Fruit fly (Drosophila melanogaster) whole organism, embryonic: ENCODE data around the gene Gyc89Da.
A peak's percentile ranks its signal among the peaks of the same experiment; 100 is the strongest.

Source experiments
- Adf1 ChIP-seq: fragments of 200-800 bp; sonication (Bioruptor generic); IDR thresholded peaks from 2 replicates; pipeline ENCODE4 v1.3.6; 2022; ENCODE audit warnings: missing biosample characterization, missing genetic modification characterization
- B-H1 ChIP-seq: fragments of 200-800 bp; sonication (Bioruptor generic); IDR thresholded peaks from 3 replicates; pipeline ENCODE4 v1.3.6; 2022; ENCODE audit warnings: missing biosample characterization, missing genetic modification characterization
- Bdp1 ChIP-seq: fragments of 200-800 bp; sonication (Bioruptor generic); optimal IDR thresholded peaks from 3 replicates; lab custom pipeline; 2016; ENCODE audit warnings: missing biosample characterization, missing genetic modification characterization
- C15 ChIP-seq: fragments of 200-800 bp; sonication (Bioruptor generic); IDR thresholded peaks from 3 replicates; pipeline ENCODE4 v1.3.6; 2022; ENCODE audit warnings: missing biosample characterization, missing genetic modification characterization
- CG12071 ChIP-seq: fragments of 200-800 bp; sonication (Bioruptor generic); optimal IDR thresholded peaks from 3 replicates; lab custom pipeline; 2018; ENCODE audit warnings: missing biosample characterization, mild to moderate bottlenecking, missing genetic modification characterization
- CG12236 ChIP-seq: fragments of 200-800 bp; sonication (Bioruptor generic); optimal IDR thresholded peaks from 2 replicates; lab custom pipeline; 2016; ENCODE audit warnings: missing biosample characterization, missing genetic modification characterization
- CG14667 ChIP-seq: fragments of 200-800 bp; sonication (Bioruptor generic); IDR thresholded peaks from 2 replicates; pipeline ENCODE4 v1.3.6; 2022; ENCODE audit warnings: missing biosample characterization, missing genetic modification characterization
- CG15479 ChIP-seq: fragments of 200-800 bp; sonication (Bioruptor generic); optimal IDR thresholded peaks from 3 replicates; lab custom pipeline; 2019; ENCODE audit warnings: missing biosample characterization, mild to moderate bottlenecking, missing genetic modification characterization, moderate library complexity
- CG17186 ChIP-seq: fragments of 200-800 bp; sonication (Bioruptor generic); optimal IDR thresholded peaks from 3 replicates; lab custom pipeline; 2017; ENCODE audit warnings: missing biosample characterization, missing genetic modification reagents, missing genetic modification characterization
- CG17385 ChIP-seq: fragments of 200-800 bp; sonication (Bioruptor generic); optimal IDR thresholded peaks from 3 replicates; lab custom pipeline; 2018; ENCODE audit warnings: missing biosample characterization, mild to moderate bottlenecking, missing genetic modification characterization
- CG17568 ChIP-seq: fragments of 200-800 bp; sonication (Bioruptor generic); optimal IDR thresholded peaks from 2 replicates; lab custom pipeline; 2018; ENCODE audit warnings: missing biosample characterization, mild to moderate bottlenecking, missing genetic modification characterization, moderate library complexity
- CG18764 ChIP-seq: fragments of 200-800 bp; sonication (Bioruptor generic); optimal IDR thresholded peaks from 3 replicates; lab custom pipeline; 2016; ENCODE audit warnings: missing biosample characterization, missing genetic modification characterization
- CG30403 ChIP-seq: fragments of 200-800 bp; sonication (Bioruptor generic); optimal IDR thresholded peaks from 3 replicates; lab custom pipeline; 2016; ENCODE audit warnings: missing biosample characterization, missing genetic modification characterization
- CG34224 ChIP-seq: fragments of 200-800 bp; sonication (Bioruptor generic); IDR thresholded peaks from 3 replicates; pipeline ENCODE4 v1.3.6; 2022; ENCODE audit warnings: missing biosample characterization, missing genetic modification characterization; ENCODE audit not compliant: partially characterized antibody
- CG6689 ChIP-seq: fragments of 200-800 bp; sonication (Bioruptor generic); IDR thresholded peaks from 2 replicates; pipeline ENCODE4 v1.3.6; 2022; ENCODE audit warnings: missing biosample characterization, missing genetic modification characterization
- CG6791 ChIP-seq: fragments of 200-800 bp; sonication (Bioruptor generic); IDR thresholded peaks from 3 replicates; pipeline ENCODE4 v1.3.6; 2022; ENCODE audit warnings: missing biosample characterization, missing genetic modification characterization; ENCODE audit not compliant: partially characterized antibody
- CG7271 ChIP-seq: fragments of 200-800 bp; sonication (Bioruptor generic); optimal IDR thresholded peaks from 2 replicates; lab custom pipeline; 2018; ENCODE audit warnings: missing biosample characterization, mild to moderate bottlenecking, missing genetic modification characterization, moderate library complexity
- CG7963 ChIP-seq: fragments of 200-800 bp; sonication (Bioruptor generic); IDR thresholded peaks from 3 replicates; pipeline ENCODE4 v1.3.6; 2022; ENCODE audit warnings: missing biosample characterization, missing genetic modification characterization; ENCODE audit not compliant: partially characterized antibody
- CG8944 ChIP-seq: fragments of 200-800 bp; sonication (Bioruptor generic); optimal IDR thresholded peaks from 3 replicates; lab custom pipeline; 2016; ENCODE audit warnings: missing biosample characterization, missing genetic modification characterization
- CkIIα-i1 ChIP-seq: fragments of 200-800 bp; sonication (Bioruptor generic); IDR thresholded peaks from 2 replicates; pipeline ENCODE4 v1.3.6; 2022; ENCODE audit warnings: missing biosample characterization, missing genetic modification characterization
- D ChIP-seq, 2 experiments: fragments of 200-800 bp in 1 of 2; fragments of >200 bp in 1 of 2; sonication (Bioruptor generic) in 1 of 2; optimal IDR thresholded peaks; 2 replicates in 1 of 2; 3 replicates in 1 of 2; lab custom pipeline; 2017; ENCODE audit warnings: mild to moderate bottlenecking in 1 of 2, missing biosample characterization in 1 of 2, missing genetic modification characterization in 1 of 2, missing genetic modification reagents in 1 of 2
- Deaf1 ChIP-seq: fragments of 200-800 bp; optimal IDR thresholded peaks from 3 replicates; lab custom pipeline; 2019; ENCODE audit warnings: missing biosample characterization, mild to moderate bottlenecking, missing genetic modification characterization, moderate library complexity
- Dip3 ChIP-seq: fragments of 200-800 bp; sonication (Bioruptor generic); optimal IDR thresholded peaks from 3 replicates; lab custom pipeline; 2016; ENCODE audit warnings: missing biosample characterization, missing genetic modification characterization
- Drgx ChIP-seq: fragments of 200-800 bp; sonication (Bioruptor generic); IDR thresholded peaks from 2 replicates; pipeline ENCODE4 v1.3.6; 2022; ENCODE audit warnings: missing biosample characterization, missing genetic modification characterization
- E2f2 ChIP-seq: fragments of 200-800 bp; sonication (Bioruptor generic); IDR thresholded peaks from 2 replicates; pipeline ENCODE4 v1.3.6; 2022; ENCODE audit warnings: missing biosample characterization, missing genetic modification characterization
- Fer3 ChIP-seq: fragments of 200-800 bp; sonication (Bioruptor generic); optimal IDR thresholded peaks from 2 replicates; lab custom pipeline; 2018; ENCODE audit warnings: missing biosample characterization, mild to moderate bottlenecking, missing genetic modification characterization, moderate library complexity
- Hsf ChIP-seq: fragments of 200-800 bp; sonication (Bioruptor generic); optimal IDR thresholded peaks from 3 replicates; lab custom pipeline; 2016; ENCODE audit warnings: missing biosample characterization, missing genetic modification characterization
- MESR4 ChIP-seq: fragments of 200-800 bp; sonication (Bioruptor generic); optimal IDR thresholded peaks from 2 replicates; lab custom pipeline; 2018; ENCODE audit warnings: missing biosample characterization, mild to moderate bottlenecking, missing genetic modification characterization, moderate library complexity
- Max ChIP-seq: fragments of 200-800 bp; sonication (Bioruptor generic); optimal IDR thresholded peaks from 2 replicates; lab custom pipeline; 2016; ENCODE audit warnings: missing biosample characterization, mild to moderate bottlenecking, missing genetic modification characterization
- NfI ChIP-seq: fragments of 200-800 bp; sonication (Bioruptor generic); optimal IDR thresholded peaks from 3 replicates; lab custom pipeline; 2018; ENCODE audit warnings: missing biosample characterization, mild to moderate bottlenecking, missing genetic modification characterization, moderate library complexity
- PHDP ChIP-seq: fragments of 200-800 bp; sonication (Bioruptor generic); optimal IDR thresholded peaks from 3 replicates; lab custom pipeline; 2018; ENCODE audit warnings: missing biosample characterization, mild to moderate bottlenecking, missing genetic modification characterization, moderate library complexity
- Pdp1 ChIP-seq, 2 experiments: fragments of 200-800 bp; sonication (Bioruptor generic); optimal IDR thresholded peaks; 3 replicates each; lab custom pipeline; 2016; ENCODE audit warnings: missing biosample characterization in 2 of 2, missing genetic modification characterization in 2 of 2, mild to moderate bottlenecking in 1 of 2, moderate library complexity in 1 of 2
- Xbp1 ChIP-seq: fragments of 200-800 bp; sonication (Bioruptor generic); optimal IDR thresholded peaks from 3 replicates; lab custom pipeline; 2016; ENCODE audit warnings: missing biosample characterization, mild to moderate bottlenecking, missing genetic modification characterization
- bbx ChIP-seq: fragments of 200-800 bp; sonication (Bioruptor generic); IDR thresholded peaks from 2 replicates; pipeline ENCODE4 v1.3.6; 2022; ENCODE audit warnings: missing biosample characterization, missing genetic modification characterization; ENCODE audit not compliant: partially characterized antibody
- croc ChIP-seq: fragments of 200-800 bp; sonication (Bioruptor generic); conservative IDR thresholded peaks from 3 replicates; pipeline ENCODE4 v1.3.6; 2022; ENCODE audit warnings: missing biosample characterization, missing genetic modification characterization
- da ChIP-seq: fragments of 200-800 bp; sonication (Bioruptor generic); optimal IDR thresholded peaks from 2 replicates; lab custom pipeline; 2016; ENCODE audit warnings: missing biosample characterization, missing genetic modification characterization
- emc ChIP-seq: fragments of 200-800 bp; sonication (Bioruptor generic); optimal IDR thresholded peaks from 2 replicates; lab custom pipeline; 2016; ENCODE audit warnings: missing biosample characterization, missing genetic modification characterization
- en ChIP-seq: fragments of 200-800 bp; sonication (Bioruptor generic); optimal IDR thresholded peaks from 2 replicates; lab custom pipeline; 2016; ENCODE audit warnings: missing biosample characterization, missing genetic modification characterization
- ftz-f1 ChIP-seq: fragments of 200-800 bp; sonication (Bioruptor generic); optimal IDR thresholded peaks from 2 replicates; lab custom pipeline; 2016; ENCODE audit warnings: missing biosample characterization, missing genetic modification characterization
- fu2 ChIP-seq: fragments of 200-800 bp; sonication (Bioruptor generic); optimal IDR thresholded peaks from 2 replicates; lab custom pipeline; 2016; ENCODE audit warnings: missing biosample characterization, missing genetic modification characterization
- hkb ChIP-seq, 2 experiments: fragments of 200-800 bp in 1 of 2; fragments of >200 bp in 1 of 2; sonication (Bioruptor generic) in 1 of 2; IDR thresholded peaks in 1 of 2; optimal IDR thresholded peaks in 1 of 2; 2 replicates each; pipeline versions ENCODE4 v1.3.6 to Lab custom; 2017 to 2022; ENCODE audit warnings: missing biosample characterization in 1 of 2, missing genetic modification characterization in 1 of 2
- jing ChIP-seq: fragments of 200-800 bp; sonication (Bioruptor generic); optimal IDR thresholded peaks from 2 replicates; lab custom pipeline; 2018; ENCODE audit warnings: missing biosample characterization, mild to moderate bottlenecking, missing genetic modification characterization
- kay ChIP-seq: fragments of 200-800 bp; sonication (Bioruptor generic); optimal IDR thresholded peaks from 2 replicates; lab custom pipeline; 2016; ENCODE audit warnings: missing biosample characterization, missing genetic modification characterization
- maf-S ChIP-seq: fragments of 200-800 bp; sonication (Bioruptor generic); optimal IDR thresholded peaks from 2 replicates; lab custom pipeline; 2016; ENCODE audit warnings: missing biosample characterization, missing genetic modification characterization
- pros ChIP-seq: fragments of 200-800 bp; sonication (Bioruptor generic); optimal IDR thresholded peaks from 3 replicates; lab custom pipeline; 2019; ENCODE audit warnings: missing biosample characterization, mild to moderate bottlenecking, missing genetic modification characterization, moderate library complexity
- rib ChIP-seq: fragments of 200-800 bp; sonication (Bioruptor generic); IDR thresholded peaks from 2 replicates; pipeline ENCODE4 v1.3.6; 2022; ENCODE audit warnings: missing biosample characterization, missing genetic modification characterization
- scrt ChIP-seq: fragments of 200-800 bp; sonication (Bioruptor generic); optimal IDR thresholded peaks from 2 replicates; lab custom pipeline; 2018; ENCODE audit warnings: missing biosample characterization, mild to moderate bottlenecking, missing genetic modification characterization, moderate library complexity
- sens ChIP-seq: fragments of 200-800 bp; sonication (Bioruptor generic); peaks from one replicate; lab custom pipeline; 2016; ENCODE audit warnings: missing biosample characterization, missing genetic modification characterization
- sim ChIP-seq: fragments of 200-800 bp; sonication (Bioruptor generic); IDR thresholded peaks from 2 replicates; pipeline ENCODE4 v1.3.6; 2022; ENCODE audit warnings: missing biosample characterization, missing genetic modification characterization
- so ChIP-seq: fragments of 200-800 bp; sonication (Bioruptor generic); IDR thresholded peaks from 3 replicates; pipeline ENCODE4 v1.3.6; 2022; ENCODE audit warnings: missing biosample characterization, missing genetic modification characterization
- yki ChIP-seq: fragments of >200 bp; optimal IDR thresholded peaks from 3 replicates; lab custom pipeline; 2018

Gene Gyc89Da

DNA sequence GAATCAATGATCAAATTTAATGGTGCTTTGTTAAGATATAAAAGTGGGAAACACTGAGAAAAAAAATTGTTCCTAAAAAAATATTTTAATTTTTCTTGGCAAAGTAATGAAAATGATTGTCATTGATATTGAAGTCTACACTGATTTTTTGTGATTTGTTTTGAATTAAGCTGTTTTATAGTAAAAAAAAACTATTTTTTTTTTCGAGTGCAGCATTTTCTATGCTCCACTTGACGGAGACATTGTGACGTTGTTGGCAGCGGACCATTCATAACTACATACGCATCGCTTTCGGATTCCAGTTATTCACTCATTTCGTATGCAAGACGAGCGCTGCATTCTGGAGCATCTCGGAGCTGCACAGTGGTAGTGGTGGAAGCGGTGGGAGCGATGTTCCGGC, 51.8 kb downstream of the Gyc89Da start (continued):
- no peak for TF ChIP-seq CkIIα-i1 (GFP tag; lab: Robert Waterston, UW)
- no peak for TF ChIP-seq hkb (optimal IDR thresholded peaks at IDR 0.05; lab: Kevin White, UChicago)
- TF ChIP-seq hkb (GFP tag; IDR thresholded peaks at IDR 0.05; lab: Robert Waterston, UW) = peak; percentile 94
- no peak for TF ChIP-seq NfI (GFP tag; lab: Kevin White, UChicago)
- TF ChIP-seq sens = peak; percentile 98
- TF ChIP-seq Fer3 = peak; percentile 70
- no peak for TF ChIP-seq maf-S
- peak; percentile 29 for TF ChIP-seq Hsf (GFP tag; lab: Kevin White, UChicago)
- peak; percentile 82 for TF ChIP-seq CG6689 (GFP tag; lab: Robert Waterston, UW)
- TF ChIP-seq Drgx (GFP tag; lab: Robert Waterston, UW) = peak; percentile 75
- no peak for TF ChIP-seq Bdp1
- no peak for TF ChIP-seq pros
- peak; percentile 83 for TF ChIP-seq so (GFP tag; lab: Robert Waterston, UW)
- no peak for TF ChIP-seq CG15479 (GFP tag; lab: Kevin White, UChicago)
- TF ChIP-seq CG12071 = peak; percentile 46
- TF ChIP-seq CG7271 (tag; lab: Kevin White, UChicago) = no peak
- peak; percentile 53 for TF ChIP-seq scrt (GFP tag; lab: Kevin White, UChicago)
- TF ChIP-seq E2f2 (GFP tag; lab: Robert Waterston, UW) = no peak; the same call in 1 of the 2 replicates
- TF ChIP-seq C15 (GFP tag; lab: Robert Waterston, UW) = no peak
- no peak for TF ChIP-seq bbx (GFP tag; lab: Robert Waterston, UW)
- no peak for TF ChIP-seq kay
- TF ChIP-seq CG18764 (GFP tag; lab: Kevin White, UChicago) = peak; percentile 70
- no peak for TF ChIP-seq MESR4 (GFP tag; lab: Kevin White, UChicago)
- TF ChIP-seq fu2 = no peak
- no peak for TF ChIP-seq CG6791
- no peak for TF ChIP-seq CG17568 (GFP tag; lab: Kevin White, UChicago)
- peak; percentile 80 for TF ChIP-seq croc (GFP tag; lab: Robert Waterston, UW)
- TF ChIP-seq CG7963 (GFP tag; lab: Robert Waterston, UW) = no peak
- peak; percentile 14 for TF ChIP-seq CG17186 (GFP tag; lab: Kevin White, UChicago)
- TF ChIP-seq CG12236 (GFP tag; lab: Kevin White, UChicago) = no peak
- TF ChIP-seq ftz-f1 (GFP tag; lab: Kevin White, UChicago) = no peak
- peak; percentile 45 for TF ChIP-seq CG8944 (GFP tag; lab: Kevin White, UChicago)
- no peak for TF ChIP-seq yki (lab: Kevin White, UChicago)
- TF ChIP-seq rib (GFP tag; lab: Robert Waterston, UW) = no peak
- TF ChIP-seq da (GFP tag; lab: Kevin White, UChicago) = no peak
- TF ChIP-seq jing (GFP tag; lab: Kevin White, UChicago) = peak; percentile 33
- peak in 1 of 2 experiments; percentile 44 for TF ChIP-seq Pdp1 (GFP tag; optimal IDR thresholded peaks at IDR 0.05; lab: Kevin White, UChicago)
- peak; percentile 81 for TF ChIP-seq sim (GFP tag; lab: Robert Waterston, UW)
- peak; percentile 40 for TF ChIP-seq Max (GFP tag; lab: Kevin White, UChicago)
- TF ChIP-seq Deaf1 (tag; lab: Kevin White, UChicago) = peak; percentile 55
- no peak for TF ChIP-seq Dip3
- TF ChIP-seq CG34224 (GFP tag; lab: Robert Waterston, UW) = no peak
- peak; percentile 65 for TF ChIP-seq PHDP (tag; lab: Kevin White, UChicago)
- TF ChIP-seq D (optimal IDR thresholded peaks at IDR 0.05; lab: Kevin White, UChicago) = no peak
- peak; percentile 65 for TF ChIP-seq D (GFP tag; optimal IDR thresholded peaks at IDR 0.05; lab: Kevin White, UChicago)
- no peak for TF ChIP-seq Adf1
- TF ChIP-seq B-H1 = peak; percentile 67
- peak; percentile 11 for TF ChIP-seq CG17385 (GFP tag; lab: Kevin White, UChicago)
- TF ChIP-seq CG14667 = peak; percentile 52; the same call in 1 of the 2 replicates
- TF ChIP-seq en (GFP tag; lab: Kevin White, UChicago) = no peak
- peak; percentile 47 for TF ChIP-seq Xbp1 (GFP tag; lab: Kevin White, UChicago)
- no peak for TF ChIP-seq emc (GFP tag; lab: Kevin White, UChicago)
- TF ChIP-seq CG30403 (GFP tag; lab: Kevin White, UChicago) = peak; percentile 70
